Worm (Caenorhabditis elegans): ENCODE data around the gene ZK1240.9.

DNA sequence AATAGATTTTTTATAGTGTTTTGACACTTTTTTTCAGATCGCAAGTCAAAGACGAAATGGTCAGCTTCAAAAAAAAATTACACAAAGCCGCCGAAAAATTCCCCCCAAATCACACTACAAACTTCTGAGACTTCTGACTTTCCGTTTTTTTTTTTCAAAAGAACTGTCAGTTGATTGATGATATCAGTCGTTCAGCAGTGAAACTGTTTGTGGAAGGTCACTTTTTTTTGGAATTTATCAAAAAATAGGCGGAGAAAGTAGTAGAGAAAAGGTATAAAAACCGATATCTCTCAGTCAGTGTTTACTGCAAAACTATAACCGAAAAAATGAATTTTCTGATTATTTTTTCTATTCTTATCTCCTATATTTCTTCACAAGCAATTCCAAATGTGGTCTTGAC lies 35.0 kb downstream of the ZK1240.9 start, which contains the start of gene F43C11.3:
- TF ChIP-seq ztf-23 (GFP tag; IDR thresholded peaks at IDR 0.05), result no peak
- no peak for TF ChIP-seq ref-1 (GFP tag; conservative IDR thresholded peaks at IDR 0.05)
- no peak for TF ChIP-seq med-1 (GFP tag; optimal IDR thresholded peaks at IDR 0.05; ENCODE audit: insufficient read depth)
- TF ChIP-seq flt-1 (GFP tag; IDR thresholded peaks at IDR 0.05), result no peak
- no peak for TF ChIP-seq T22C8.4 (GFP tag; IDR thresholded peaks at IDR 0.05)
- no peak for TF ChIP-seq cog-1 (tag; optimal IDR thresholded peaks at IDR 0.05)
